Worm (Caenorhabditis elegans): ENCODE results near the gene ent-2.
A peak's percentile ranks its signal among the peaks of the same experiment; 100 is the strongest.

- TF ChIP-seq nfya-1 (tag; optimal IDR thresholded peaks at IDR 0.05; ENCODE audit: insufficient read depth) (peak; percentile 91), pha-4 (tag; optimal IDR thresholded peaks at IDR 0.05) (peak; percentile 92), jun-1 (tag; optimal IDR thresholded peaks at IDR 0.05) (peak; percentile 98), ztf-4 (tag; optimal IDR thresholded peaks at IDR 0.05) (peak; percentile 85)
These were observed 6.7 kb downstream of the ent-2 start, which contains the start of gene nipi-3 for ce11 chrX:15607498-15608019.
